Worm (Caenorhabditis elegans): ENCODE results near the gene parg-1.

- TF ChIP-seq flt-1 (GFP tag; IDR thresholded peaks at IDR 0.05) (no peak), ama-1 (optimal IDR thresholded peaks at IDR 0.05) (no peak), hmg-4 (GFP tag; optimal IDR thresholded peaks at IDR 0.05) (no peak), tbx-37 (GFP tag; conservative IDR thresholded peaks at IDR 0.05) (no peak), F13C5.2 (tag; optimal IDR thresholded peaks at IDR 0.05) (no peak), hnd-1 (tag; optimal IDR thresholded peaks at IDR 0.05) (no peak), ets-7 (tag; optimal IDR thresholded peaks at IDR 0.05) (no peak), sea-1 (GFP tag; conservative IDR thresholded peaks at IDR 0.05) (no peak), tbx-11 (GFP tag; IDR thresholded peaks at IDR 0.05) (no peak), ceh-13 (GFP tag; optimal IDR thresholded peaks at IDR 0.05) (no peak), B0310.2 (tag; optimal IDR thresholded peaks at IDR 0.05) (no peak), hmbx-1 (tag; optimal IDR thresholded peaks at IDR 0.05) (no peak)
These were observed 23.5 kb downstream of the parg-1 start, which contains the start of gene F20C5.5 for ce11 chrIV:8769539-8769938.

Measured in whole organism, early embryonic.